Fruit fly (Drosophila melanogaster): Measurements from ENCODE around the gene CG11537.

Gene CG11537

dm6 chr3L:3178530-3179096, 35.4 kb upstream of the CG11537 start, which contains the start of the genes MnM and Girdin (continued):
- no peak for TF ChIP-seq CG8388 (GFP tag; optimal IDR thresholded peaks at IDR 0.05)
- peak; percentile 69 for TF ChIP-seq tin (GFP tag; optimal IDR thresholded peaks at IDR 0.05)
- TF ChIP-seq cg (GFP tag; optimal IDR thresholded peaks at IDR 0.05) = no peak
- TF ChIP-seq mam (GFP tag; optimal IDR thresholded peaks at IDR 0.05) = peak; percentile 74
- TF ChIP-seq CG7357 (GFP tag; IDR thresholded peaks at IDR 0.05) = no peak
- TF ChIP-seq gro (GFP tag; optimal IDR thresholded peaks at IDR 0.05) = peak; percentile 63
- no peak for TF ChIP-seq CG1529 (GFP tag; optimal IDR thresholded peaks at IDR 0.05)
- peak; percentile 88 for TF ChIP-seq CG9932 (GFP tag; IDR thresholded peaks at IDR 0.05)
- peak; percentile 70 for TF ChIP-seq CG13424 (tag; optimal IDR thresholded peaks at IDR 0.05)
- peak; percentile 66 for TF ChIP-seq ssp (GFP tag; IDR thresholded peaks at IDR 0.05)
- TF ChIP-seq CG1647 (GFP tag; optimal IDR thresholded peaks at IDR 0.05) = peak; percentile 23
- peak; percentile 19 for TF ChIP-seq Six4 (GFP tag; optimal IDR thresholded peaks at IDR 0.05)
- TF ChIP-seq CG10959 (GFP tag; IDR thresholded peaks at IDR 0.05) = no peak
- peak; percentile 80 for TF ChIP-seq CG13624 (GFP tag; optimal IDR thresholded peaks at IDR 0.05)
- 0 out of 2 replicates have a peak, but pooled peaks have one; percentile 30 for TF ChIP-seq peb (GFP tag; IDR thresholded peaks at IDR 0.05)
- peak; percentile 54 for TF ChIP-seq zen (tag; optimal IDR thresholded peaks at IDR 0.05)
- TF ChIP-seq HLH3B (GFP tag; IDR thresholded peaks at IDR 0.05) = no peak; the same call in 1 of the 2 replicates
- peak; percentile 56 for TF ChIP-seq sisA (GFP tag; IDR thresholded peaks at IDR 0.05)
- no peak for TF ChIP-seq Deaf1 (tag; optimal IDR thresholded peaks at IDR 0.05)
- peak; percentile 84 for TF ChIP-seq E2f2 (GFP tag; IDR thresholded peaks at IDR 0.05)
- no peak for TF ChIP-seq CG17328 (GFP tag; IDR thresholded peaks at IDR 0.05)
- TF ChIP-seq CG18619 (GFP tag; optimal IDR thresholded peaks at IDR 0.05) = peak; percentile 36
- peak; percentile 79 for TF ChIP-seq Ets97D (GFP tag; optimal IDR thresholded peaks at IDR 0.05)
- peak; percentile 36 for TF ChIP-seq CG10979 (tag; optimal IDR thresholded peaks at IDR 0.05)
- TF ChIP-seq jigr1 (GFP tag; IDR thresholded peaks at IDR 0.05) = no peak
- TF ChIP-seq fd102C (GFP tag; optimal IDR thresholded peaks at IDR 0.05) = no peak
- no peak for TF ChIP-seq Dfd (GFP tag; optimal IDR thresholded peaks at IDR 0.05)
- TF ChIP-seq CG7556 (GFP tag; optimal IDR thresholded peaks at IDR 0.05) = no peak
- peak; percentile 73 for TF ChIP-seq CG3847 (GFP tag; IDR thresholded peaks at IDR 0.05)
- TF ChIP-seq CG43689 (GFP tag; IDR thresholded peaks at IDR 0.05) = no peak
- TF ChIP-seq CG15073 (GFP tag; optimal IDR thresholded peaks at IDR 0.05) = no peak
- TF ChIP-seq CG11723 (GFP tag; optimal IDR thresholded peaks at IDR 0.05) = no peak
- TF ChIP-seq corto (GFP tag; optimal IDR thresholded peaks at IDR 0.05) = no peak
- TF ChIP-seq chinmo (GFP tag; IDR thresholded peaks at IDR 0.05; ENCODE audit: partially characterized antibody) = 0 out of 4 replicates have a peak, but pooled peaks have one; percentile 4
- TF ChIP-seq CG15514 (GFP tag; optimal IDR thresholded peaks at IDR 0.05) = peak; percentile 88
- TF ChIP-seq CG1832 (GFP tag; optimal IDR thresholded peaks at IDR 0.05) = no peak
- peak; percentile 94 for TF ChIP-seq Med (GFP tag)
- TF ChIP-seq CG17186 (GFP tag; optimal IDR thresholded peaks at IDR 0.05) = peak; percentile 53
- TF ChIP-seq chm (GFP tag; IDR thresholded peaks at IDR 0.05) = no peak
- peak; percentile 61 for TF ChIP-seq Dbx (GFP tag; IDR thresholded peaks at IDR 0.05)
- TF ChIP-seq dan (GFP tag; IDR thresholded peaks at IDR 0.05) = no peak
- peak; percentile 60 for TF ChIP-seq CG9876 (GFP tag; optimal IDR thresholded peaks at IDR 0.05)
- TF ChIP-seq tx (GFP tag; optimal IDR thresholded peaks at IDR 0.05) = peak; percentile 74
- TF ChIP-seq pan (optimal IDR thresholded peaks at IDR 0.05) = no peak
- no peak for TF ChIP-seq pan (GFP tag; optimal IDR thresholded peaks at IDR 0.05 in 1 of 2, IDR thresholded peaks at IDR 0.05 in 1 of 2)
- no peak for TF ChIP-seq CG6765 (GFP tag; optimal IDR thresholded peaks at IDR 0.05)
- TF ChIP-seq CG17361 (GFP tag; IDR thresholded peaks at IDR 0.05) = no peak; the same call in none of the 3 replicates
- peak in 1 of 2 experiments; percentile 41 for TF ChIP-seq bsh (GFP tag; optimal IDR thresholded peaks at IDR 0.05)
- TF ChIP-seq CG34422 (GFP tag; IDR thresholded peaks at IDR 0.05) = no peak
- TF ChIP-seq CG30020 (tag; optimal IDR thresholded peaks at IDR 0.05) = peak; percentile 73
- no peak for TF ChIP-seq rib (GFP tag; IDR thresholded peaks at IDR 0.05)

Measured in whole organism, embryonic.